Fruit fly (Drosophila melanogaster) whole organism, embryonic: ENCODE data around the gene CG13653.

ENCODE experiments used
- BtbVII ChIP-seq: fragments of 200-800 bp; sonication (Bioruptor generic); optimal IDR thresholded peaks from 3 replicates; lab custom pipeline; 2017; ENCODE audit warnings: missing biosample characterization, mild to moderate bottlenecking, missing genetic modification characterization
- CG11696 ChIP-seq: fragments of 200-800 bp; sonication (Bioruptor generic); IDR thresholded peaks from 2 replicates; pipeline ENCODE4 v1.3.6; 2022; ENCODE audit warnings: missing biosample characterization, missing genetic modification characterization
- CG12236 ChIP-seq: fragments of 200-800 bp; sonication (Bioruptor generic); optimal IDR thresholded peaks from 2 replicates; lab custom pipeline; 2016; ENCODE audit warnings: missing biosample characterization, missing genetic modification characterization
- CG12659 ChIP-seq: fragments of 200-800 bp; sonication (Bioruptor generic); optimal IDR thresholded peaks from 3 replicates; lab custom pipeline; 2017; ENCODE audit warnings: mild to moderate bottlenecking, missing biosample characterization, missing genetic modification reagents, missing genetic modification characterization
- CG14014 ChIP-seq: fragments of 200-800 bp; sonication (Bioruptor generic); IDR thresholded peaks from 2 replicates; pipeline ENCODE4 v1.3.6; 2022; ENCODE audit warnings: missing biosample characterization, missing genetic modification characterization
- CG16813 ChIP-seq: fragments of 200-800 bp; sonication (Bioruptor generic); IDR thresholded peaks from 3 replicates; pipeline ENCODE4 v1.3.6; 2022; ENCODE audit warnings: missing biosample characterization, missing genetic modification characterization; ENCODE audit not compliant: partially characterized antibody
- CG17186 ChIP-seq: fragments of 200-800 bp; sonication (Bioruptor generic); optimal IDR thresholded peaks from 3 replicates; lab custom pipeline; 2017; ENCODE audit warnings: missing biosample characterization, missing genetic modification reagents, missing genetic modification characterization
- CG17359 ChIP-seq: fragments of 200-800 bp; sonication (Bioruptor generic); optimal IDR thresholded peaks from 3 replicates; lab custom pipeline; 2018; ENCODE audit warnings: missing biosample characterization, mild to moderate bottlenecking, missing genetic modification characterization, moderate library complexity
- CG2889 ChIP-seq: fragments of 200-800 bp; sonication (Bioruptor generic); IDR thresholded peaks from 3 replicates; pipeline ENCODE4 v1.3.6; 2022; ENCODE audit warnings: missing biosample characterization, missing genetic modification characterization
- CG3065 ChIP-seq: fragments of 200-800 bp; sonication (Bioruptor generic); optimal IDR thresholded peaks from 2 replicates; lab custom pipeline; 2016; ENCODE audit warnings: missing biosample characterization, missing genetic modification characterization
- CG31441 ChIP-seq: fragments of 200-800 bp; sonication (Bioruptor generic); IDR thresholded peaks from 2 replicates; pipeline ENCODE4 v1.3.6; 2022; ENCODE audit warnings: missing biosample characterization, missing genetic modification characterization
- CG3163 ChIP-seq: fragments of 200-800 bp; sonication (Bioruptor generic); optimal IDR thresholded peaks from 3 replicates; lab custom pipeline; 2016; ENCODE audit warnings: missing biosample characterization, missing genetic modification characterization
- CG42726 ChIP-seq: fragments of 200-800 bp; sonication (Bioruptor generic); IDR thresholded peaks from 2 replicates; pipeline ENCODE4 v1.3.6; 2022; ENCODE audit warnings: missing biosample characterization, missing genetic modification characterization; ENCODE audit not compliant: partially characterized antibody
- CG7372 ChIP-seq: fragments of 200-800 bp; sonication (Bioruptor generic); IDR thresholded peaks from 2 replicates; pipeline ENCODE4 v1.3.6; 2022; ENCODE audit warnings: missing biosample characterization, missing genetic modification characterization
- CG9817 ChIP-seq: fragments of 200-800 bp; sonication (Bioruptor generic); optimal IDR thresholded peaks from 2 replicates; lab custom pipeline; 2018; ENCODE audit warnings: missing biosample characterization, mild to moderate bottlenecking, missing genetic modification characterization, moderate library complexity
- CG9932 ChIP-seq: fragments of 200-800 bp; sonication (Bioruptor generic); IDR thresholded peaks from 2 replicates; pipeline ENCODE4 v1.3.6; 2022; ENCODE audit warnings: missing biosample characterization, missing genetic modification characterization
- Dbx ChIP-seq: fragments of 200-800 bp; sonication (Bioruptor generic); IDR thresholded peaks from 3 replicates; pipeline ENCODE4 v1.3.6; 2022; ENCODE audit warnings: missing biosample characterization, missing genetic modification characterization
- Dek ChIP-seq: fragments of 200-800 bp; sonication (Bioruptor generic); optimal IDR thresholded peaks from 3 replicates; lab custom pipeline; 2019; ENCODE audit warnings: missing biosample characterization, mild to moderate bottlenecking, missing genetic modification characterization, moderate library complexity
- HHEX ChIP-seq: fragments of 200-800 bp; sonication (Bioruptor generic); optimal IDR thresholded peaks from 3 replicates; lab custom pipeline; 2017; ENCODE audit warnings: missing biosample characterization, mild to moderate bottlenecking, missing genetic modification characterization, missing genetic modification reagents
- HLHmδ ChIP-seq: fragments of 200-800 bp; sonication (Bioruptor generic); optimal IDR thresholded peaks from 2 replicates; lab custom pipeline; 2018; ENCODE audit warnings: missing biosample characterization, mild to moderate bottlenecking, missing genetic modification characterization, moderate library complexity
- Lpt ChIP-seq: fragments of >200 bp; optimal IDR thresholded peaks from 2 replicates; lab custom pipeline; 2018; ENCODE audit warnings: missing biosample characterization, missing genetic modification characterization
- Med ChIP-seq: fragments of 200-800 bp; sonication (Bioruptor generic); peaks from one replicate; lab custom pipeline; 2016; ENCODE audit warnings: missing biosample characterization, missing genetic modification characterization, mild to moderate bottlenecking, inconsistent platforms, moderate library complexity
- Nf-YB ChIP-seq: fragments of 200-800 bp; sonication (Bioruptor generic); optimal IDR thresholded peaks from 3 replicates; lab custom pipeline; 2019; ENCODE audit warnings: missing biosample characterization, mild to moderate bottlenecking, missing genetic modification characterization, moderate library complexity
- Nf-YC ChIP-seq: fragments of 200-800 bp; optimal IDR thresholded peaks from 3 replicates; lab custom pipeline; 2019; ENCODE audit warnings: missing biosample characterization, mild to moderate bottlenecking, missing genetic modification characterization, moderate library complexity
- Rx ChIP-seq: fragments of 200-800 bp; sonication (Bioruptor generic); IDR thresholded peaks from 2 replicates; pipeline ENCODE4 v1.3.6; 2022; ENCODE audit warnings: missing biosample characterization, missing genetic modification characterization
- Scr ChIP-seq: fragments of 200-800 bp; sonication (Bioruptor generic); IDR thresholded peaks from 2 replicates; pipeline ENCODE4 v1.3.6; 2022; ENCODE audit warnings: missing biosample characterization, missing genetic modification characterization; ENCODE audit not compliant: partially characterized antibody
- Spps ChIP-seq: fragments of 200-800 bp; sonication (Bioruptor generic); optimal IDR thresholded peaks from 2 replicates; lab custom pipeline; 2018; ENCODE audit warnings: missing biosample characterization, mild to moderate bottlenecking, missing genetic modification characterization
- Stat92E ChIP-seq, 3 experiments: fragments of >200 bp in 2 of 3; fragments of 200-800 bp in 1 of 3; sonication (Bioruptor generic) in 1 of 3; optimal IDR thresholded peaks; 2 replicates each; lab custom pipeline; 2017 to 2019; ENCODE audit warnings: missing biosample characterization in 3 of 3, missing genetic modification characterization in 3 of 3, mild to moderate bottlenecking in 1 of 3, moderate library complexity in 1 of 3
- ase ChIP-seq: fragments of 200-800 bp; sonication (Bioruptor generic); IDR thresholded peaks from 3 replicates; pipeline ENCODE4 v1.3.6; 2022; ENCODE audit warnings: missing biosample characterization, missing genetic modification characterization
- ato ChIP-seq: fragments of 200-800 bp; sonication (Bioruptor generic); IDR thresholded peaks from 2 replicates; pipeline ENCODE4 v1.3.6; 2022; ENCODE audit warnings: missing biosample characterization, missing genetic modification characterization; ENCODE audit not compliant: partially characterized antibody
- cg ChIP-seq: fragments of 200-800 bp; sonication (Bioruptor generic); optimal IDR thresholded peaks from 3 replicates; lab custom pipeline; 2019; ENCODE audit warnings: missing biosample characterization, mild to moderate bottlenecking, missing genetic modification characterization, moderate library complexity
- ems ChIP-seq: fragments of 200-800 bp; sonication (Bioruptor generic); optimal IDR thresholded peaks from 3 replicates; lab custom pipeline; 2016; ENCODE audit warnings: missing biosample characterization, missing genetic modification characterization
- en ChIP-seq: fragments of 200-800 bp; sonication (Bioruptor generic); optimal IDR thresholded peaks from 2 replicates; lab custom pipeline; 2016; ENCODE audit warnings: missing biosample characterization, missing genetic modification characterization
- ham ChIP-seq: fragments of 200-800 bp; sonication (Bioruptor generic); IDR thresholded peaks from 2 replicates; pipeline ENCODE4 v1.3.6; 2022; ENCODE audit warnings: missing biosample characterization, missing genetic modification characterization
- insv ChIP-seq, 2 experiments: fragments of 200-800 bp; sonication (Bioruptor generic); optimal IDR thresholded peaks; 3 replicates each; lab custom pipeline; 2016 to 2018; ENCODE audit warnings: missing biosample characterization in 2 of 2, missing genetic modification characterization in 2 of 2
- lola ChIP-seq, 3 experiments: fragments of >200 bp in 2 of 3; fragments of 200-800 bp in 1 of 3; sonication (Bioruptor generic) in 1 of 3; optimal IDR thresholded peaks; 2 replicates each; lab custom pipeline; 2017 to 2019; ENCODE audit warnings: missing biosample characterization in 3 of 3, missing genetic modification characterization in 3 of 3, mild to moderate bottlenecking in 1 of 3, moderate library complexity in 1 of 3
- luna ChIP-seq: fragments of 200-800 bp; sonication (Bioruptor generic); optimal IDR thresholded peaks from 2 replicates; lab custom pipeline; 2016; ENCODE audit warnings: missing biosample characterization, missing genetic modification characterization
- nerfin-1 ChIP-seq: fragments of 200-800 bp; sonication (Bioruptor generic); optimal IDR thresholded peaks from 3 replicates; lab custom pipeline; 2019; ENCODE audit warnings: missing biosample characterization, mild to moderate bottlenecking, missing genetic modification characterization, moderate library complexity
- pan ChIP-seq, 4 experiments: fragments of >200 bp in 3 of 4; fragments of 200-800 bp in 1 of 4; sonication (Bioruptor generic) in 1 of 4; optimal IDR thresholded peaks in 3 of 4; IDR thresholded peaks in 1 of 4; 2 replicates each; pipeline versions ENCODE4 v1.3.6 to Lab custom; 2017 to 2022; ENCODE audit warnings: missing biosample characterization in 2 of 4, missing genetic modification characterization in 2 of 4, mixed read lengths in 1 of 4
- pb ChIP-seq: fragments of 200-800 bp; sonication (Bioruptor generic); optimal IDR thresholded peaks from 3 replicates; lab custom pipeline; 2016; ENCODE audit warnings: missing biosample characterization, missing genetic modification characterization
- pfk ChIP-seq: fragments of 200-800 bp; sonication (Bioruptor generic); optimal IDR thresholded peaks from 2 replicates; lab custom pipeline; 2018; ENCODE audit warnings: missing biosample characterization, mild to moderate bottlenecking, missing genetic modification characterization, moderate library complexity
- phol ChIP-seq: fragments of 200-800 bp; sonication (Bioruptor generic); optimal IDR thresholded peaks from 3 replicates; lab custom pipeline; 2018; ENCODE audit warnings: missing biosample characterization, mild to moderate bottlenecking, missing genetic modification characterization, moderate library complexity
- seq ChIP-seq: fragments of 200-800 bp; sonication (Bioruptor generic); IDR thresholded peaks from 2 replicates; pipeline ENCODE4 v1.3.6; 2022; ENCODE audit warnings: missing biosample characterization, missing genetic modification characterization
- twi ChIP-seq: fragments of 200-800 bp; optimal IDR thresholded peaks from 2 replicates; lab custom pipeline; 2019; ENCODE audit warnings: missing biosample characterization, mild to moderate bottlenecking, missing genetic modification characterization, moderate library complexity
- unc-4 ChIP-seq: fragments of 200-800 bp; sonication (Bioruptor generic); IDR thresholded peaks from 2 replicates; pipeline ENCODE4 v1.3.6; 2022; ENCODE audit warnings: missing biosample characterization, missing genetic modification characterization; ENCODE audit not compliant: partially characterized antibody
- unpg ChIP-seq: fragments of 200-800 bp; sonication (Bioruptor generic); optimal IDR thresholded peaks from 3 replicates; lab custom pipeline; 2018; ENCODE audit warnings: missing biosample characterization, mild to moderate bottlenecking, missing genetic modification characterization, moderate library complexity
- wdn ChIP-seq: fragments of 200-800 bp; sonication (Bioruptor generic); IDR thresholded peaks from 2 replicates; pipeline ENCODE4 v1.3.6; 2022; ENCODE audit warnings: missing biosample characterization, missing genetic modification characterization
- zen ChIP-seq: fragments of 200-800 bp; sonication (Bioruptor generic); optimal IDR thresholded peaks from 3 replicates; lab custom pipeline; 2018; ENCODE audit warnings: missing biosample characterization, mild to moderate bottlenecking, missing genetic modification characterization, moderate library complexity

Gene CG13653

DNA sequence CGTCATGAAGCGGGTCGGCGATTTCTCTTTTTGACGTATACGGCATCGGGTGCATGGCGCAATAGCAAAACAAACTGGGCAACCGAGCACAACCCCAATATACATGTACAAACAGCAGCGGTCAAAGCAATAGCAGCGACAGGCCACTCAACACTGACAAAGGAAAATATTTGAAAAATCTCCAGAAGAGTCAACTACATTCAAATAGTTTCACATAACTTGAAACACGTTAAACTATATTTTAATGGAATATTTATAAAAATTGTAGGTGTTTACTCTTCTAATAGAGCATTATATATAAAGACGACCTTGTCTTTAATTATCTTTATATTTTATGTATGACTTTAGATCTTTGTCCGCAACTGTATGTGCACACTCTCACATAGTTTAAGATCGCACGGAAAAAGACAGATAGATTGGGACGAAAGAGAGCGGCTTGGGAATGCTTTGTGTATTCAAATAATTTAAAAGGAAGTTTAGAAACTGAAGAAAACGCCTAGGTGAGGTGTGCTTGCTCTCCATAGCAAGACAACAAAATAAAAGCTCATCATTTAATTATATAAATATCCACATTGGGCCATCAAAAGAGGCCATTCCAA lies 12.2 kb downstream of the CG13653 start (continued):
- peak; percentile 73 for TF ChIP-seq seq (GFP tag; lab: Robert Waterston, UW)
- TF ChIP-seq Scr (GFP tag; lab: Robert Waterston, UW): no peak
- no peak for TF ChIP-seq cg (GFP tag; lab: Kevin White, UChicago)
- peak; percentile 39 for TF ChIP-seq Spps
- TF ChIP-seq pan (optimal IDR thresholded peaks at IDR 0.05; lab: Kevin White, UChicago): no peak
- TF ChIP-seq pan (GFP tag; optimal IDR thresholded peaks at IDR 0.05 in 1 of 2, IDR thresholded peaks at IDR 0.05 in 1 of 2): peak in 1 of 2 experiments; percentile 82
- TF ChIP-seq CG42726 (GFP tag; lab: Robert Waterston, UW): no peak
- peak; percentile 41; the same call in 1 of the 2 replicates for TF ChIP-seq CG7372 (GFP tag; lab: Robert Waterston, UW)
- peak; percentile 41 for TF ChIP-seq Nf-YC (tag; lab: Kevin White, UChicago)
- TF ChIP-seq CG12659 (GFP tag; lab: Kevin White, UChicago): peak; percentile 69
- no peak for TF ChIP-seq Lpt
- peak; percentile 27 for TF ChIP-seq zen (tag; lab: Kevin White, UChicago)
- peak; percentile 55 for TF ChIP-seq CG9932 (GFP tag; lab: Robert Waterston, UW)
- peak; percentile 62 for TF ChIP-seq CG9817 (tag; lab: Kevin White, UChicago)
- TF ChIP-seq luna (GFP tag; lab: Kevin White, UChicago): no peak
- 0 out of 3 replicates have a peak, but pooled peaks have one; percentile 10 for TF ChIP-seq Dbx (GFP tag; lab: Robert Waterston, UW)
- TF ChIP-seq en (GFP tag; lab: Kevin White, UChicago): no peak
- TF ChIP-seq CG17359 (tag; lab: Kevin White, UChicago): peak; percentile 79
- peak; percentile 64; the same call in 1 of the 2 replicates for TF ChIP-seq Rx
- no peak for TF ChIP-seq unc-4 (GFP tag; lab: Robert Waterston, UW)
- TF ChIP-seq ato (GFP tag; lab: Robert Waterston, UW): no peak
- TF ChIP-seq ham (GFP tag; lab: Robert Waterston, UW): no peak
- no peak for TF ChIP-seq HLHmδ (GFP tag; lab: Kevin White, UChicago)
- TF ChIP-seq CG14014 (GFP tag; lab: Robert Waterston, UW): peak; percentile 63; the same call in 1 of the 2 replicates
- TF ChIP-seq CG16813: no peak
- TF ChIP-seq twi (tag; lab: Kevin White, UChicago): peak; percentile 35
- peak; percentile 14 for TF ChIP-seq CG3065 (GFP tag; lab: Kevin White, UChicago)
- peak; percentile 71 for TF ChIP-seq BtbVII (GFP tag; lab: Kevin White, UChicago)
- TF ChIP-seq unpg (GFP tag; lab: Kevin White, UChicago): peak; percentile 86
- no peak for TF ChIP-seq pfk (GFP tag; lab: Kevin White, UChicago)
- TF ChIP-seq pb (GFP tag; lab: Kevin White, UChicago): no peak
- TF ChIP-seq insv (GFP tag; optimal IDR thresholded peaks at IDR 0.05; lab: Kevin White, UChicago): no peak
- TF ChIP-seq CG2889 (GFP tag; lab: Robert Waterston, UW): no peak
- TF ChIP-seq CG3163: peak; percentile 1
- peak; percentile 64 for TF ChIP-seq Dek (tag; lab: Kevin White, UChicago)
- peak; percentile 67 for TF ChIP-seq nerfin-1 (tag; lab: Kevin White, UChicago)
- no peak for TF ChIP-seq Stat92E (GFP tag; optimal IDR thresholded peaks at IDR 0.05; lab: Kevin White, UChicago)
- no peak for TF ChIP-seq wdn (GFP tag; lab: Robert Waterston, UW)
- TF ChIP-seq lola (GFP tag; optimal IDR thresholded peaks at IDR 0.05; lab: Kevin White, UChicago): peak in 1 of 3 experiments; percentile 80
- peak; percentile 14 for TF ChIP-seq CG12236 (GFP tag; lab: Kevin White, UChicago)
- TF ChIP-seq Nf-YB: peak; percentile 63
- TF ChIP-seq CG11696 (GFP tag; lab: Robert Waterston, UW): peak; percentile 93
- TF ChIP-seq ase (GFP tag; lab: Robert Waterston, UW): peak; percentile 61
- TF ChIP-seq CG31441 (GFP tag; lab: Robert Waterston, UW): peak; percentile 86
- TF ChIP-seq phol: peak; percentile 82
- peak; percentile 63 for TF ChIP-seq HHEX
- TF ChIP-seq CG17186 (GFP tag; lab: Kevin White, UChicago): no peak
- peak; percentile 84 for TF ChIP-seq Med
- peak; percentile 43 for TF ChIP-seq ems (GFP tag; lab: Kevin White, UChicago)
